Worm (Caenorhabditis elegans) whole organism, L4 larva: Measurements from ENCODE around the gene txt-4.

Experiments used
- F26F4.8 ChIP-seq: fragments of 200-800 bp; sonication (Bioruptor generic); conservative IDR thresholded peaks from 2 replicates; pipeline ENCODE4 v1.3.6; 2022; ENCODE audit warnings: missing genetic modification characterization, missing compliant biosample characterization
- Y48G9A.11 ChIP-seq: fragments of 200-800 bp; sonication (Bioruptor generic); IDR thresholded peaks from 2 replicates; pipeline ENCODE4 v1.3.6; 2022; ENCODE audit warnings: missing genetic modification reagents, missing genetic modification characterization, missing compliant biosample characterization
- aha-1 ChIP-seq: fragments of 150-350 bp; peaks from one replicate; lab custom pipeline; 2014; ENCODE audit warnings: missing biosample characterization, missing genetic modification characterization
- ama-1 ChIP-seq: fragments of 150-350 bp; optimal IDR thresholded peaks from 2 replicates; lab custom pipeline; 2014; ENCODE audit warnings: inconsistent platforms, mixed read lengths
- arid-1 ChIP-seq: fragments of 200-800 bp; sonication (Bioruptor generic); conservative IDR thresholded peaks from 2 replicates; pipeline ENCODE4 v1.3.6; 2022; ENCODE audit warnings: missing genetic modification reagents, missing genetic modification characterization, missing compliant biosample characterization
- daf-16 ChIP-seq, 3 experiments: sonication (generic microtip); optimal IDR thresholded peaks; 2 replicates each; lab custom pipeline; 2016 to 2017; ENCODE audit warnings: missing genetic modification characterization in 3 of 3, missing genetic modification reagents in 3 of 3, mild to moderate bottlenecking in 2 of 3, missing compliant biosample characterization in 2 of 3, missing biosample characterization in 1 of 3, moderate library complexity in 1 of 3
- daf-19 ChIP-seq: fragments of 200-800 bp; sonication (Bioruptor generic); conservative IDR thresholded peaks from 2 replicates; pipeline ENCODE4 v1.3.6; 2022; ENCODE audit warnings: missing genetic modification characterization, missing compliant biosample characterization
- dmd-6 ChIP-seq: fragments of 200-800 bp; sonication (Bioruptor generic); IDR thresholded peaks from 2 replicates; pipeline ENCODE4 v1.3.6; 2022; ENCODE audit warnings: missing genetic modification reagents, missing genetic modification characterization, missing compliant biosample characterization
- dmd-9 ChIP-seq: fragments of 200-800 bp; sonication (Bioruptor generic); IDR thresholded peaks from 2 replicates; pipeline ENCODE4 v1.3.6; 2022; ENCODE audit warnings: missing genetic modification reagents, missing genetic modification characterization, missing compliant biosample characterization
- dve-1 ChIP-seq: sonication (generic microtip); optimal IDR thresholded peaks from 2 replicates; lab custom pipeline; 2017; ENCODE audit warnings: antibody characterized with exemption, mild to moderate bottlenecking, missing genetic modification characterization, missing compliant biosample characterization; ENCODE audit not compliant: insufficient read depth
- egl-43 ChIP-seq: fragments of 200-800 bp; sonication (Bioruptor generic); IDR thresholded peaks from 2 replicates; pipeline ENCODE4 v1.3.6; 2022; ENCODE audit warnings: missing genetic modification reagents, missing genetic modification characterization, missing compliant biosample characterization
- lim-7 ChIP-seq: fragments of 200-800 bp; sonication (Bioruptor generic); IDR thresholded peaks from 2 replicates; pipeline ENCODE4 v1.3.6; 2022; ENCODE audit warnings: missing genetic modification characterization, missing compliant biosample characterization
- lin-39 ChIP-seq: fragments of 150-350 bp; optimal IDR thresholded peaks from 2 replicates; lab custom pipeline; 2014; ENCODE audit warnings: missing biosample characterization, missing genetic modification reagents, missing genetic modification characterization
- lsy-2 ChIP-seq, 2 experiments: fragments of 150-350 bp in 1 of 2; sonication (generic microtip) in 1 of 2; optimal IDR thresholded peaks; 2 replicates each; lab custom pipeline; 2014 to 2017; ENCODE audit warnings: missing biosample characterization in 2 of 2, missing genetic modification characterization in 2 of 2
- madf-5 ChIP-seq, 2 experiments: fragments of 200-800 bp; sonication (Bioruptor generic); IDR thresholded peaks; 2 replicates each; pipeline ENCODE4 v1.3.6; 2022; ENCODE audit warnings: missing compliant biosample characterization in 2 of 2, missing genetic modification characterization in 2 of 2
- mep-1 ChIP-seq: fragments of 150-350 bp; sonication (generic microtip); optimal IDR thresholded peaks from 3 replicates; lab custom pipeline; 2014; ENCODE audit warnings: missing biosample characterization, missing genetic modification characterization
- mxl-3 ChIP-seq: fragments of 200-800 bp; sonication (Bioruptor generic); optimal IDR thresholded peaks from 2 replicates; lab custom pipeline; 2018; ENCODE audit warnings: mild to moderate bottlenecking, missing genetic modification characterization, missing compliant biosample characterization
- nhr-25 ChIP-seq: sonication (generic microtip); optimal IDR thresholded peaks from 2 replicates; lab custom pipeline; 2017; ENCODE audit warnings: missing genetic modification characterization, mild to moderate bottlenecking, missing compliant biosample characterization, antibody characterized with exemption, moderate library complexity, borderline replicate concordance; ENCODE audit not compliant: insufficient read depth
- nhr-28 ChIP-seq: fragments of 150-350 bp; optimal IDR thresholded peaks from 2 replicates; lab custom pipeline; 2014; ENCODE audit warnings: missing biosample characterization, missing genetic modification characterization
- nhr-77 ChIP-seq: fragments of 150-350 bp; optimal IDR thresholded peaks from 2 replicates; lab custom pipeline; 2014; ENCODE audit warnings: missing biosample characterization, missing genetic modification characterization
- php-3 ChIP-seq: fragments of 200-800 bp; sonication (Bioruptor generic); IDR thresholded peaks from 2 replicates; pipeline ENCODE4 v1.3.6; 2022; ENCODE audit warnings: missing genetic modification reagents, missing genetic modification characterization, missing compliant biosample characterization
- pqm-1 ChIP-seq: sonication (generic microtip); optimal IDR thresholded peaks from 2 replicates; lab custom pipeline; 2017; ENCODE audit warnings: missing biosample characterization, missing genetic modification characterization
- set-16 ChIP-seq: fragments of 200-800 bp; sonication (Bioruptor generic); IDR thresholded peaks from 2 replicates; pipeline ENCODE4 v1.3.6; 2022; ENCODE audit warnings: missing genetic modification reagents, missing genetic modification characterization, missing compliant biosample characterization
- snpc-4 ChIP-seq: fragments of 150-350 bp; optimal IDR thresholded peaks from 2 replicates; lab custom pipeline; 2014; ENCODE audit warnings: missing biosample characterization, missing genetic modification characterization
- unc-62 ChIP-seq, 3 experiments: fragments of 150-350 bp in 1 of 3; sonication (generic microtip); optimal IDR thresholded peaks in 2 of 3; peaks in 1 of 3; 1 replicate in 1 of 3; 2 replicates in 2 of 3; lab custom pipeline; 2014 to 2017; ENCODE audit warnings: missing biosample characterization in 3 of 3, missing genetic modification characterization in 3 of 3, missing genetic modification reagents in 3 of 3, missing genotype in 1 of 3
- zfp-3 ChIP-seq: fragments of 200-800 bp; sonication (Bioruptor generic); conservative IDR thresholded peaks from 2 replicates; pipeline ENCODE4 v1.3.6; 2022; ENCODE audit warnings: missing genetic modification reagents, missing genetic modification characterization, missing compliant biosample characterization
- zip-11 ChIP-seq: fragments of 200-800 bp; sonication (Bioruptor generic); IDR thresholded peaks from 2 replicates; pipeline ENCODE4 v1.3.6; 2022; ENCODE audit warnings: missing genetic modification characterization, missing compliant biosample characterization

The txt-4 gene

ce11 chrIV:1510241-1510640 lies at the start of gene txt-4:
txt-4 (plus strand) TSS chrIV:1510564.
- TF ChIP-seq lsy-2 (tag; optimal IDR thresholded peaks at IDR 0.05; lab: Kevin White, UChicago) (peak in 1 of 2 experiments; percentile 11), daf-16 (GFP tag; optimal IDR thresholded peaks at IDR 0.05; lab: Kevin White, UChicago) (no peak), daf-16 (tag; optimal IDR thresholded peaks at IDR 0.05; lab: Kevin White, UChicago) (peak; percentile 61), nhr-28 (tag; lab: Kevin White, UChicago) (peak; percentile 35), zip-11 (GFP tag; lab: Robert Waterston, UW) (no peak), dve-1 (peak; percentile 23), php-3 (GFP tag; lab: Robert Waterston, UW) (peak; percentile 77), zfp-3 (GFP tag; lab: Robert Waterston, UW) (no peak), dmd-9 (GFP tag; lab: Robert Waterston, UW) (no peak), set-16 (no peak), dmd-6 (peak; percentile 62), pqm-1 (tag; lab: Kevin White, UChicago) (peak; percentile 22)

- no peak for TF ChIP-seq egl-43 (GFP tag; lab: Robert Waterston, UW)
- no peak for TF ChIP-seq lim-7 (GFP tag; lab: Robert Waterston, UW)
- TF ChIP-seq daf-19 (GFP tag; lab: Robert Waterston, UW), result no peak
- TF ChIP-seq nhr-25 (tag; lab: Kevin White, UChicago), result no peak
- no peak for TF ChIP-seq F26F4.8 (GFP tag; lab: Robert Waterston, UW)
- TF ChIP-seq, all 104 proteins: peak for 0
Observed at ce11 chrIV:1460686-1461085, 49.7 kb upstream of the txt-4 start, which contains the start of gene col-106. col-106 (minus strand) TSS chrIV:1460786.

- TF ChIP-seq aha-1 (tag; lab: Kevin White, UChicago), result peak; percentile 92
- no peak for TF ChIP-seq mxl-3
- TF ChIP-seq, all 104 proteins: peak for 1
Observed at ce11 chrIV:1461463-1461862, 48.9 kb upstream of the txt-4 start.

ce11 chrIV:1465462-1465861 lies 44.9 kb upstream of the txt-4 start:
- TF ChIP-seq madf-5 (GFP tag; IDR thresholded peaks at IDR 0.05; lab: Robert Waterston, UW), result 0 out of 4 replicates have a peak, but pooled peaks of 1 of the 2 experiments have one; percentile 27
- no peak for TF ChIP-seq nhr-77
- no peak for TF ChIP-seq lin-39 (tag; lab: Kevin White, UChicago)
- TF ChIP-seq ama-1 (lab: Kevin White, UChicago), result no peak
- peak in 1 of 2 experiments; percentile 36 for TF ChIP-seq unc-62 (GFP tag; optimal IDR thresholded peaks at IDR 0.05 in 1 of 2; lab: Kevin White, UChicago)
- TF ChIP-seq unc-62 (tag; optimal IDR thresholded peaks at IDR 0.05; lab: Kevin White, UChicago), result no peak
- TF ChIP-seq aha-1 (tag; lab: Kevin White, UChicago), result peak; percentile 85

ce11 chrIV:1469093-1469492 lies 41.3 kb upstream of the txt-4 start:
- TF ChIP-seq aha-1 (tag; lab: Kevin White, UChicago), result peak; percentile 97
- TF ChIP-seq snpc-4 (tag; lab: Kevin White, UChicago), result no peak

- TF ChIP-seq nhr-28 (tag; lab: Kevin White, UChicago) (peak; percentile 72), arid-1 (GFP tag; lab: Robert Waterston, UW) (no peak), Y48G9A.11 (0 out of 2 replicates have a peak, but pooled peaks have one; percentile 14)
Observed at ce11 chrIV:1470364-1470763, 40.0 kb upstream of the txt-4 start.

ce11 chrIV:1472145-1472544 lies 38.2 kb upstream of the txt-4 start:
- TF ChIP-seq set-16, result peak; percentile 36; the same call in 1 of the 2 replicates
- TF ChIP-seq mep-1 (tag; lab: Kevin White, UChicago), result no peak
